Fruit fly (Drosophila melanogaster) whole organism, embryonic: ENCODE results near the gene wus.

ENCODE experiments used
- Awh ChIP-seq: fragments of 200-800 bp; sonication (Bioruptor generic); IDR thresholded peaks from 2 replicates; pipeline ENCODE4, ENCODE4 v1.3.6; 2022; ENCODE audit warnings: missing biosample characterization, missing genetic modification characterization
- BEAF-32 ChIP-seq: fragments of 200-800 bp; sonication (Bioruptor generic); optimal IDR thresholded peaks from 3 replicates; lab custom pipeline; 2017; ENCODE audit warnings: missing biosample characterization, missing genetic modification characterization, mild to moderate bottlenecking, moderate library complexity, missing genetic modification reagents
- Bdp1 ChIP-seq: fragments of 200-800 bp; sonication (Bioruptor generic); optimal IDR thresholded peaks from 3 replicates; lab custom pipeline; 2016; ENCODE audit warnings: missing biosample characterization, missing genetic modification characterization
- Bgb ChIP-seq: fragments of 200-800 bp; sonication (Bioruptor generic); IDR thresholded peaks from 2 replicates; pipeline ENCODE4 v1.3.6; 2022; ENCODE audit warnings: missing biosample characterization, missing genetic modification characterization; ENCODE audit not compliant: partially characterized antibody
- CG10565 ChIP-seq: fragments of 200-800 bp; sonication (Bioruptor generic); optimal IDR thresholded peaks from 3 replicates; lab custom pipeline; 2016; ENCODE audit warnings: missing biosample characterization, mild to moderate bottlenecking, missing genetic modification characterization
- CG10979 ChIP-seq: fragments of 200-800 bp; sonication (Bioruptor generic); optimal IDR thresholded peaks from 2 replicates; lab custom pipeline; 2018; ENCODE audit warnings: missing biosample characterization, mild to moderate bottlenecking, missing genetic modification characterization, moderate library complexity
- CG11504 ChIP-seq: fragments of 200-800 bp; sonication (Bioruptor generic); optimal IDR thresholded peaks from 3 replicates; lab custom pipeline; 2019; ENCODE audit warnings: missing biosample characterization, mild to moderate bottlenecking, missing genetic modification characterization, moderate library complexity
- CG13287 ChIP-seq: fragments of 200-800 bp; sonication (Bioruptor generic); IDR thresholded peaks from 2 replicates; pipeline ENCODE4 v1.3.6; 2022; ENCODE audit warnings: missing biosample characterization, missing genetic modification characterization; ENCODE audit not compliant: partially characterized antibody
- CG13775 ChIP-seq: fragments of 200-800 bp; sonication (Bioruptor generic); optimal IDR thresholded peaks from 3 replicates; lab custom pipeline; 2017; ENCODE audit warnings: missing biosample characterization, mild to moderate bottlenecking, missing genetic modification characterization
- CG13894 ChIP-seq: fragments of 200-800 bp; sonication (Bioruptor generic); optimal IDR thresholded peaks from 3 replicates; lab custom pipeline; 2018; ENCODE audit warnings: missing biosample characterization, mild to moderate bottlenecking, missing genetic modification characterization, moderate library complexity
- CG15514 ChIP-seq: fragments of 200-800 bp; sonication (Bioruptor generic); optimal IDR thresholded peaks from 3 replicates; lab custom pipeline; 2017; ENCODE audit warnings: missing biosample characterization, missing genetic modification characterization, mild to moderate bottlenecking, moderate library complexity, missing genetic modification reagents
- CG17186 ChIP-seq: fragments of 200-800 bp; sonication (Bioruptor generic); optimal IDR thresholded peaks from 3 replicates; lab custom pipeline; 2017; ENCODE audit warnings: missing biosample characterization, missing genetic modification reagents, missing genetic modification characterization
- CG18619 ChIP-seq: fragments of 200-800 bp; sonication (Bioruptor generic); optimal IDR thresholded peaks from 3 replicates; lab custom pipeline; 2017; ENCODE audit warnings: missing biosample characterization, mild to moderate bottlenecking, missing genetic modification characterization
- CG2116 ChIP-seq: fragments of 200-800 bp; sonication (Bioruptor generic); optimal IDR thresholded peaks from 3 replicates; lab custom pipeline; 2018; ENCODE audit warnings: missing biosample characterization, mild to moderate bottlenecking, missing genetic modification characterization
- CG2199 ChIP-seq: fragments of 200-800 bp; sonication (Bioruptor generic); IDR thresholded peaks from 3 replicates; pipeline ENCODE4 v1.3.6; 2022; ENCODE audit warnings: missing biosample characterization, missing genetic modification characterization
- CG31224 ChIP-seq: fragments of 200-800 bp; sonication (Bioruptor generic); IDR thresholded peaks from 2 replicates; pipeline ENCODE4 v1.3.6; 2022; ENCODE audit warnings: missing biosample characterization, missing genetic modification characterization
- CG34224 ChIP-seq: fragments of 200-800 bp; sonication (Bioruptor generic); IDR thresholded peaks from 3 replicates; pipeline ENCODE4 v1.3.6; 2022; ENCODE audit warnings: missing biosample characterization, missing genetic modification characterization; ENCODE audit not compliant: partially characterized antibody
- CG3995 ChIP-seq: fragments of 200-800 bp; sonication (Bioruptor generic); optimal IDR thresholded peaks from 3 replicates; lab custom pipeline; 2016; ENCODE audit warnings: missing biosample characterization, missing genetic modification characterization
- CG4282 ChIP-seq: fragments of 200-800 bp; sonication (Bioruptor generic); optimal IDR thresholded peaks from 2 replicates; lab custom pipeline; 2016; ENCODE audit warnings: missing biosample characterization, missing genetic modification characterization
- CG4617 ChIP-seq: fragments of 200-800 bp; sonication (Bioruptor generic); optimal IDR thresholded peaks from 3 replicates; lab custom pipeline; 2016; ENCODE audit warnings: missing biosample characterization, missing genetic modification characterization, borderline replicate concordance
- CG8290 ChIP-seq, 3 experiments: fragments of 200-800 bp; sonication (Bioruptor generic); optimal IDR thresholded peaks; 2 replicates each; lab custom pipeline; 2016 to 2019; ENCODE audit warnings: missing biosample characterization in 3 of 3, missing genetic modification characterization in 3 of 3, mild to moderate bottlenecking in 2 of 3, moderate library complexity in 1 of 3
- CG9609 ChIP-seq: fragments of 200-800 bp; sonication (Bioruptor generic); optimal IDR thresholded peaks from 3 replicates; lab custom pipeline; 2016; ENCODE audit warnings: missing biosample characterization, missing genetic modification characterization
- CG9817 ChIP-seq: fragments of 200-800 bp; sonication (Bioruptor generic); optimal IDR thresholded peaks from 2 replicates; lab custom pipeline; 2018; ENCODE audit warnings: missing biosample characterization, mild to moderate bottlenecking, missing genetic modification characterization, moderate library complexity
- Dref ChIP-seq: fragments of 200-800 bp; sonication (Bioruptor generic); IDR thresholded peaks from 2 replicates; pipeline ENCODE4 v1.3.6; 2022; ENCODE audit warnings: missing biosample characterization, missing genetic modification characterization
- Gsc ChIP-seq: fragments of 200-800 bp; sonication (Bioruptor generic); IDR thresholded peaks from 2 replicates; pipeline ENCODE4 v1.3.6; 2022; ENCODE audit warnings: missing biosample characterization, missing genetic modification characterization
- Lhr ChIP-seq: fragments of 200-800 bp; sonication (Bioruptor generic); optimal IDR thresholded peaks from 3 replicates; lab custom pipeline; 2017; ENCODE audit warnings: mild to moderate bottlenecking, missing biosample characterization, missing genetic modification reagents, missing genetic modification characterization
- NC2β ChIP-seq: fragments of 200-800 bp; sonication (Bioruptor generic); optimal IDR thresholded peaks from 2 replicates; lab custom pipeline; 2016; ENCODE audit warnings: missing biosample characterization, missing genetic modification characterization
- Nf-YB ChIP-seq: fragments of 200-800 bp; sonication (Bioruptor generic); optimal IDR thresholded peaks from 3 replicates; lab custom pipeline; 2019; ENCODE audit warnings: missing biosample characterization, mild to moderate bottlenecking, missing genetic modification characterization, moderate library complexity
- Six4 ChIP-seq: fragments of 200-800 bp; sonication (Bioruptor generic); optimal IDR thresholded peaks from 2 replicates; lab custom pipeline; 2016; ENCODE audit warnings: missing biosample characterization, missing genetic modification characterization
- Sry-δ ChIP-seq: fragments of 200-800 bp; sonication (Bioruptor generic); optimal IDR thresholded peaks from 2 replicates; lab custom pipeline; 2016; ENCODE audit warnings: missing biosample characterization, missing genetic modification characterization
- ab ChIP-seq: fragments of 200-800 bp; sonication (Bioruptor generic); optimal IDR thresholded peaks from 2 replicates; lab custom pipeline; 2016; ENCODE audit warnings: missing biosample characterization, missing genetic modification characterization
- bbx ChIP-seq: fragments of 200-800 bp; sonication (Bioruptor generic); IDR thresholded peaks from 2 replicates; pipeline ENCODE4 v1.3.6; 2022; ENCODE audit warnings: missing biosample characterization, missing genetic modification characterization; ENCODE audit not compliant: partially characterized antibody
- bigmax ChIP-seq: fragments of 200-800 bp; sonication (Bioruptor generic); optimal IDR thresholded peaks from 2 replicates; lab custom pipeline; 2018; ENCODE audit warnings: missing biosample characterization, mild to moderate bottlenecking, missing genetic modification characterization
- hb ChIP-seq: fragments of 200-800 bp; sonication (Bioruptor generic); IDR thresholded peaks from 3 replicates; pipeline ENCODE4 v1.3.6; 2022; ENCODE audit warnings: missing biosample characterization, missing genetic modification characterization; ENCODE audit not compliant: partially characterized antibody
- hbn ChIP-seq: fragments of 200-800 bp; sonication (Bioruptor generic); IDR thresholded peaks from 2 replicates; pipeline ENCODE4 v1.3.6; 2022; ENCODE audit warnings: missing biosample characterization, missing genetic modification characterization; ENCODE audit not compliant: partially characterized antibody
- inv ChIP-seq: fragments of 200-800 bp; sonication (Bioruptor generic); IDR thresholded peaks from 2 replicates; pipeline ENCODE4 v1.3.6; 2022; ENCODE audit warnings: missing biosample characterization, missing genetic modification characterization; ENCODE audit not compliant: partially characterized antibody
- lola ChIP-seq, 3 experiments: fragments of >200 bp in 2 of 3; fragments of 200-800 bp in 1 of 3; sonication (Bioruptor generic) in 1 of 3; optimal IDR thresholded peaks; 2 replicates each; lab custom pipeline; 2017 to 2019; ENCODE audit warnings: missing biosample characterization in 3 of 3, missing genetic modification characterization in 3 of 3, mild to moderate bottlenecking in 1 of 3, moderate library complexity in 1 of 3
- maf-S ChIP-seq: fragments of 200-800 bp; sonication (Bioruptor generic); optimal IDR thresholded peaks from 2 replicates; lab custom pipeline; 2016; ENCODE audit warnings: missing biosample characterization, missing genetic modification characterization
- mam ChIP-seq: fragments of 200-800 bp; sonication (Bioruptor generic); optimal IDR thresholded peaks from 3 replicates; lab custom pipeline; 2016; ENCODE audit warnings: missing biosample characterization, missing genetic modification characterization
- nerfin-2 ChIP-seq: fragments of 200-800 bp; sonication (Bioruptor generic); IDR thresholded peaks from 2 replicates; pipeline ENCODE4 v1.3.6; 2022; ENCODE audit warnings: missing biosample characterization, missing genetic modification characterization; ENCODE audit not compliant: partially characterized antibody
- run ChIP-seq: fragments of 200-800 bp; sonication (Bioruptor generic); optimal IDR thresholded peaks from 3 replicates; lab custom pipeline; 2018; ENCODE audit warnings: missing biosample characterization, mild to moderate bottlenecking, missing genetic modification characterization
- sens-2 ChIP-seq: fragments of 200-800 bp; sonication (Bioruptor generic); IDR thresholded peaks from 2 replicates; pipeline ENCODE4 v1.3.6; 2022; ENCODE audit warnings: missing biosample characterization, missing genetic modification characterization
- slbo ChIP-seq: fragments of 200-800 bp; sonication (Bioruptor generic); IDR thresholded peaks from 2 replicates; pipeline ENCODE4 v1.3.6; 2022; ENCODE audit warnings: missing biosample characterization, missing genetic modification characterization
- sna ChIP-seq: fragments of 200-800 bp; sonication (Bioruptor generic); IDR thresholded peaks from 2 replicates; pipeline ENCODE4 v1.3.6; 2022; ENCODE audit warnings: missing biosample characterization, missing genetic modification characterization; ENCODE audit not compliant: partially characterized antibody
- sob ChIP-seq: fragments of 200-800 bp; sonication (Bioruptor generic); IDR thresholded peaks from 2 replicates; pipeline ENCODE4 v1.3.6; 2022; ENCODE audit warnings: missing biosample characterization, missing genetic modification characterization
- stwl ChIP-seq: fragments of 200-800 bp; sonication (Bioruptor generic); optimal IDR thresholded peaks from 3 replicates; lab custom pipeline; 2018; ENCODE audit warnings: missing biosample characterization, mild to moderate bottlenecking, missing genetic modification characterization, moderate library complexity
- tna ChIP-seq: fragments of 200-800 bp; sonication (Bioruptor generic); IDR thresholded peaks from 2 replicates; pipeline ENCODE4 v1.3.6; 2022; ENCODE audit warnings: missing biosample characterization, missing genetic modification characterization; ENCODE audit not compliant: partially characterized antibody
- vnd ChIP-seq: fragments of 200-800 bp; sonication (Bioruptor generic); IDR thresholded peaks from 3 replicates; pipeline ENCODE4 v1.3.6; 2022; ENCODE audit warnings: missing biosample characterization, missing genetic modification characterization; ENCODE audit not compliant: partially characterized antibody

Gene wus

dm6 chrX:16936689-16937088 is 4.0 kb downstream of the wus start (continued):
- peak; percentile 30; the same call in 2 of the 3 replicates for TF ChIP-seq CG34224
- TF ChIP-seq CG13894 (tag; lab: Kevin White, UChicago): no peak
- peak; percentile 29 for TF ChIP-seq stwl
- TF ChIP-seq CG13775 (GFP tag; lab: Kevin White, UChicago): no peak
- TF ChIP-seq Bdp1 (GFP tag; lab: Kevin White, UChicago): no peak
- TF ChIP-seq Six4 (GFP tag; lab: Kevin White, UChicago): no peak
- peak; percentile 2 for TF ChIP-seq CG2116 (GFP tag; lab: Kevin White, UChicago)
- TF ChIP-seq nerfin-2 (GFP tag; lab: Robert Waterston, UW): peak; percentile 63
- TF ChIP-seq CG17186: no peak
- peak; percentile 73 for TF ChIP-seq CG8290 (GFP tag; optimal IDR thresholded peaks at IDR 0.05; lab: Kevin White, UChicago)
- no peak for TF ChIP-seq CG8290 (tag; optimal IDR thresholded peaks at IDR 0.05; lab: Kevin White, UChicago)
- no peak for TF ChIP-seq CG4282 (GFP tag; lab: Kevin White, UChicago)
- TF ChIP-seq sob: no peak
- peak; percentile 55 for TF ChIP-seq bbx (GFP tag; lab: Robert Waterston, UW)
- TF ChIP-seq CG9609 (GFP tag; lab: Kevin White, UChicago): no peak
- no peak for TF ChIP-seq CG18619 (GFP tag; lab: Kevin White, UChicago)
- TF ChIP-seq inv: no peak
- no peak for TF ChIP-seq Lhr (GFP tag; lab: Kevin White, UChicago)
- peak; percentile 31; the same call in 1 of the 2 replicates for TF ChIP-seq sna (GFP tag; lab: Robert Waterston, UW)
- peak; percentile 39; the same call in 1 of the 2 replicates for TF ChIP-seq tna (GFP tag; lab: Robert Waterston, UW)
- no peak for TF ChIP-seq NC2β
- TF ChIP-seq slbo (GFP tag; lab: Robert Waterston, UW): no peak
- no peak for TF ChIP-seq ab
- TF ChIP-seq BEAF-32 (GFP tag; lab: Kevin White, UChicago): peak; percentile 52
- no peak for TF ChIP-seq sens-2 (GFP tag; lab: Robert Waterston, UW)
- TF ChIP-seq bigmax (GFP tag; lab: Kevin White, UChicago): no peak
- TF ChIP-seq CG31224 (GFP tag; lab: Robert Waterston, UW): no peak
- TF ChIP-seq mam (GFP tag; lab: Kevin White, UChicago): no peak
- 0 out of 2 replicates have a peak, but pooled peaks have one; percentile 27 for TF ChIP-seq hbn (GFP tag; lab: Robert Waterston, UW)
- no peak for TF ChIP-seq CG10565
- TF ChIP-seq CG9817 (tag; lab: Kevin White, UChicago): no peak
- no peak for TF ChIP-seq hb (GFP tag; lab: Robert Waterston, UW)
- no peak for TF ChIP-seq CG4617 (GFP tag; lab: Kevin White, UChicago)
- peak; percentile 45; the same call in 1 of the 2 replicates for TF ChIP-seq Bgb (GFP tag; lab: Robert Waterston, UW)
- no peak for TF ChIP-seq CG15514 (GFP tag; lab: Kevin White, UChicago)
- TF ChIP-seq vnd (GFP tag; lab: Robert Waterston, UW): peak; percentile 43; the same call in 1 of the 3 replicates
- peak; percentile 51 for TF ChIP-seq CG13287 (GFP tag; lab: Robert Waterston, UW)
- TF ChIP-seq lola (GFP tag; optimal IDR thresholded peaks at IDR 0.05; lab: Kevin White, UChicago): no peak
- TF ChIP-seq CG3995 (GFP tag; lab: Kevin White, UChicago): no peak
- no peak for TF ChIP-seq maf-S (GFP tag; lab: Kevin White, UChicago)
- TF ChIP-seq Gsc (GFP tag; lab: Robert Waterston, UW): no peak
- TF ChIP-seq Nf-YB (GFP tag; lab: Kevin White, UChicago): no peak
- TF ChIP-seq run (tag; lab: Kevin White, UChicago): no peak
- TF ChIP-seq CG2199 (GFP tag; lab: Robert Waterston, UW): no peak
- TF ChIP-seq CG10979: no peak
- no peak for TF ChIP-seq CG11504 (tag; lab: Kevin White, UChicago)
- no peak for TF ChIP-seq Awh (GFP tag; lab: Robert Waterston, UW)
- TF ChIP-seq Sry-δ (GFP tag; lab: Kevin White, UChicago): peak; percentile 34
- peak; percentile 57 for TF ChIP-seq Dref (GFP tag; lab: Robert Waterston, UW)
